Fruit fly (Drosophila melanogaster): ENCODE results near the gene CG8031.

CG8031 gene

dm6 chr3R:13012351-13012750 lies 1.2 kb upstream of the CG8031 start (continued):
- TF ChIP-seq D (optimal IDR thresholded peaks at IDR 0.05) (no peak), D (GFP tag; optimal IDR thresholded peaks at IDR 0.05) (peak; percentile 40), CG11723 (GFP tag; optimal IDR thresholded peaks at IDR 0.05) (peak; percentile 49), CG14050 (GFP tag; IDR thresholded peaks at IDR 0.05) (peak; percentile 55), Hmr (GFP tag; optimal IDR thresholded peaks at IDR 0.05) (peak; percentile 57), ato (GFP tag; IDR thresholded peaks at IDR 0.05; ENCODE audit: partially characterized antibody) (no peak), fu2 (GFP tag; optimal IDR thresholded peaks at IDR 0.05) (peak; percentile 53), CG7786 (GFP tag; optimal IDR thresholded peaks at IDR 0.05) (peak; percentile 65), CG13123 (GFP tag; optimal IDR thresholded peaks at IDR 0.05) (no peak), Neu2 (GFP tag; optimal IDR thresholded peaks at IDR 0.05; ENCODE audit: borderline replicate concordance) (no peak), crol (GFP tag; IDR thresholded peaks at IDR 0.05) (peak; percentile 96), lab (GFP tag; optimal IDR thresholded peaks at IDR 0.05) (peak; percentile 77), ERR (GFP tag; optimal IDR thresholded peaks at IDR 0.05) (peak; percentile 58), dm (GFP tag; optimal IDR thresholded peaks at IDR 0.05) (peak; percentile 80), Dref (GFP tag; IDR thresholded peaks at IDR 0.05) (no peak), kay (GFP tag; optimal IDR thresholded peaks at IDR 0.05) (peak; percentile 80), ftz-f1 (GFP tag; optimal IDR thresholded peaks at IDR 0.05) (peak; percentile 48), CG30403 (GFP tag; optimal IDR thresholded peaks at IDR 0.05) (peak; percentile 75), pfk (GFP tag; optimal IDR thresholded peaks at IDR 0.05) (peak; percentile 1), HLHmδ (GFP tag; optimal IDR thresholded peaks at IDR 0.05) (peak; percentile 26), CG14965 (GFP tag; optimal IDR thresholded peaks at IDR 0.05; ENCODE audit: borderline replicate concordance) (no peak), zfh2 (GFP tag; optimal IDR thresholded peaks at IDR 0.05) (peak; percentile 78), sug (tag; optimal IDR thresholded peaks at IDR 0.05) (peak; percentile 1), Stat92E (GFP tag; optimal IDR thresholded peaks at IDR 0.05) (no peak), kah (GFP tag; optimal IDR thresholded peaks at IDR 0.05) (no peak), zen (tag; optimal IDR thresholded peaks at IDR 0.05) (peak; percentile 43), Nf-YB (GFP tag; optimal IDR thresholded peaks at IDR 0.05) (peak; percentile 23), CG10366 (GFP tag; IDR thresholded peaks at IDR 0.05) (peak; percentile 72), peb (GFP tag; IDR thresholded peaks at IDR 0.05) (no peak; the same call in 1 of the 2 replicates), CG1529 (GFP tag; optimal IDR thresholded peaks at IDR 0.05) (no peak), CG11504 (tag; optimal IDR thresholded peaks at IDR 0.05) (peak; percentile 71), luna (GFP tag; optimal IDR thresholded peaks at IDR 0.05) (no peak), pho (GFP tag; optimal IDR thresholded peaks at IDR 0.05) (peak; percentile 70), Ravus (GFP tag; IDR thresholded peaks at IDR 0.05) (no peak; the same call in 1 of the 2 replicates), CG15011 (GFP tag; optimal IDR thresholded peaks at IDR 0.05) (no peak), CG10543 (GFP tag; optimal IDR thresholded peaks at IDR 0.05) (peak; percentile 61), CG30020 (tag; optimal IDR thresholded peaks at IDR 0.05) (no peak), CG17361 (GFP tag; IDR thresholded peaks at IDR 0.05) (no peak), CG2875 (GFP tag; optimal IDR thresholded peaks at IDR 0.05) (no peak), da (GFP tag; optimal IDR thresholded peaks at IDR 0.05) (peak; percentile 38), ac (GFP tag; optimal IDR thresholded peaks at IDR 0.05) (no peak), eve (GFP tag; optimal IDR thresholded peaks at IDR 0.05) (no peak), CG33213 (GFP tag; optimal IDR thresholded peaks at IDR 0.05) (peak; percentile 37), MBD-R2 (GFP tag; IDR thresholded peaks at IDR 0.05) (peak; percentile 35; the same call in 1 of the 2 replicates), CG10321 (GFP tag; IDR thresholded peaks at IDR 0.05) (peak; percentile 75), onecut (GFP tag; IDR thresholded peaks at IDR 0.05) (peak; percentile 42; the same call in 1 of the 2 replicates), CG16815 (GFP tag; optimal IDR thresholded peaks at IDR 0.05) (peak; percentile 29), inv (GFP tag; IDR thresholded peaks at IDR 0.05; ENCODE audit: partially characterized antibody) (no peak), z (GFP tag; IDR thresholded peaks at IDR 0.05) (no peak), dati (GFP tag; IDR thresholded peaks at IDR 0.05) (peak; percentile 37; the same call in 1 of the 2 replicates), CG7556 (GFP tag; optimal IDR thresholded peaks at IDR 0.05) (peak; percentile 19)
